Worm (Caenorhabditis elegans) whole organism, young adult: ENCODE data around the gene drr-1.

ENCODE experiments used
- B0261.1 ChIP-seq: sonication (generic microtip); optimal IDR thresholded peaks from 2 replicates; lab custom pipeline; 2016; ENCODE audit warnings: mild to moderate bottlenecking, missing genetic modification characterization, moderate library complexity, missing compliant biosample characterization
- F49E8.2 ChIP-seq: sonication (generic microtip); optimal IDR thresholded peaks from 3 replicates; lab custom pipeline; 2017; ENCODE audit warnings: missing genetic modification characterization, mild to moderate bottlenecking, missing compliant biosample characterization, antibody characterized with exemption, moderate library complexity; ENCODE audit not compliant: insufficient read depth
- T07F8.4 ChIP-seq: sonication (generic microtip); optimal IDR thresholded peaks from 2 replicates; lab custom pipeline; 2016; ENCODE audit warnings: mild to moderate bottlenecking, missing genetic modification characterization, moderate library complexity, missing compliant biosample characterization
- T26A5.8 ChIP-seq: sonication (generic microtip); optimal IDR thresholded peaks from 2 replicates; lab custom pipeline; 2016; ENCODE audit warnings: missing genetic modification characterization, missing compliant biosample characterization
- Y67H2A.10 ChIP-seq: fragments of 200-800 bp; sonication (Bioruptor generic); conservative IDR thresholded peaks from 2 replicates; pipeline ENCODE4 v1.3.6; 2022; ENCODE audit warnings: missing genetic modification reagents, missing genetic modification characterization, missing compliant biosample characterization
- Y79H2A.3 ChIP-seq: fragments of 200-800 bp; sonication (Bioruptor generic); conservative IDR thresholded peaks from 2 replicates; pipeline ENCODE4 v1.3.6; 2022; ENCODE audit warnings: missing genetic modification reagents, missing genetic modification characterization, missing compliant biosample characterization
- akir-1 ChIP-seq: fragments of 200-800 bp; sonication (Bioruptor generic); optimal IDR thresholded peaks from 2 replicates; lab custom pipeline; 2018; ENCODE audit warnings: mild to moderate bottlenecking, missing genetic modification characterization, moderate library complexity, missing compliant biosample characterization
- aptf-3 ChIP-seq: fragments of 200-800 bp; sonication (Bioruptor generic); IDR thresholded peaks from 2 replicates; pipeline ENCODE4 v1.3.6; 2022; ENCODE audit warnings: missing genetic modification characterization, missing compliant biosample characterization
- athp-1 ChIP-seq: sonication (generic microtip); optimal IDR thresholded peaks from 2 replicates; lab custom pipeline; 2017; ENCODE audit warnings: mild to moderate bottlenecking, missing genetic modification characterization, missing compliant biosample characterization
- attf-3 ChIP-seq: fragments of 200-800 bp; sonication (Bioruptor generic); conservative IDR thresholded peaks from 2 replicates; pipeline ENCODE4 v1.3.6; 2022; ENCODE audit warnings: missing genetic modification reagents, missing genetic modification characterization, missing compliant biosample characterization
- attf-5 ChIP-seq: fragments of 200-800 bp; sonication (Bioruptor generic); optimal IDR thresholded peaks from 2 replicates; lab custom pipeline; 2018; ENCODE audit warnings: mild to moderate bottlenecking, missing genetic modification characterization, missing compliant biosample characterization
- cebp-2 ChIP-seq: fragments of 200-800 bp; sonication (Bioruptor generic); IDR thresholded peaks from 2 replicates; pipeline ENCODE4 v1.3.6; 2022; ENCODE audit warnings: missing genetic modification characterization, missing compliant biosample characterization
- ceh-40 ChIP-seq: fragments of 200-800 bp; sonication (Bioruptor generic); IDR thresholded peaks from 2 replicates; pipeline ENCODE4 v1.3.6; 2022; ENCODE audit warnings: missing genetic modification characterization, missing compliant biosample characterization
- die-1 ChIP-seq: sonication (generic microtip); optimal IDR thresholded peaks from 2 replicates; lab custom pipeline; 2016; ENCODE audit warnings: missing genotype, mild to moderate bottlenecking, missing genetic modification characterization, missing compliant biosample characterization
- dpl-1 ChIP-seq: fragments of 150-350 bp; optimal IDR thresholded peaks from 2 replicates; lab custom pipeline; 2014; ENCODE audit warnings: missing biosample characterization, missing genetic modification reagents, missing genetic modification characterization
- hlh-12 ChIP-seq: sonication (generic microtip); optimal IDR thresholded peaks from 2 replicates; lab custom pipeline; 2016; ENCODE audit warnings: missing genetic modification characterization, missing compliant biosample characterization
- lag-1 ChIP-seq: fragments of 200-800 bp; sonication (Bioruptor generic); IDR thresholded peaks from 2 replicates; pipeline ENCODE4 v1.3.6; 2022; ENCODE audit warnings: missing genetic modification reagents, missing genetic modification characterization, missing compliant biosample characterization
- let-607 ChIP-seq, 2 experiments: fragments of 200-800 bp in 1 of 2; sonication (Bioruptor generic) in 1 of 2; sonication (generic microtip) in 1 of 2; optimal IDR thresholded peaks; 2 replicates each; lab custom pipeline; 2016 to 2018; ENCODE audit warnings: mild to moderate bottlenecking in 2 of 2, missing compliant biosample characterization in 2 of 2, missing genetic modification characterization in 2 of 2, moderate library complexity in 2 of 2, missing genotype in 1 of 2
- lin-26 ChIP-seq: fragments of 200-800 bp; sonication (Bioruptor generic); IDR thresholded peaks from 2 replicates; pipeline ENCODE4 v1.3.6; 2022; ENCODE audit warnings: missing genetic modification reagents, missing genetic modification characterization, missing compliant biosample characterization
- lin-40 ChIP-seq: sonication (generic microtip); optimal IDR thresholded peaks from 2 replicates; lab custom pipeline; 2016; ENCODE audit warnings: missing genetic modification characterization, mild to moderate bottlenecking, missing compliant biosample characterization, missing genotype, missing genetic modification reagents
- lsy-27 ChIP-seq: sonication (generic microtip); optimal IDR thresholded peaks from 2 replicates; lab custom pipeline; 2017; ENCODE audit warnings: missing genetic modification characterization, mild to moderate bottlenecking, missing compliant biosample characterization, antibody characterized with exemption, missing genotype, borderline replicate concordance; ENCODE audit not compliant: insufficient read depth
- madf-6 ChIP-seq: fragments of 200-800 bp; sonication (Bioruptor generic); IDR thresholded peaks from 2 replicates; pipeline ENCODE4 v1.3.6; 2022; ENCODE audit warnings: missing genetic modification reagents, missing genetic modification characterization, missing compliant biosample characterization
- mcd-1 ChIP-seq: fragments of 200-800 bp; sonication (Bioruptor generic); IDR thresholded peaks from 2 replicates; pipeline ENCODE4 v1.3.6; 2022; ENCODE audit warnings: missing genetic modification reagents, missing genetic modification characterization, missing compliant biosample characterization
- nfya-1 ChIP-seq: sonication (generic microtip); optimal IDR thresholded peaks from 2 replicates; lab custom pipeline; 2017; ENCODE audit warnings: antibody characterized with exemption, missing compliant biosample characterization, missing genetic modification characterization, borderline replicate concordance; ENCODE audit not compliant: insufficient read depth
- nfya-2 ChIP-seq: fragments of 200-800 bp; sonication (Bioruptor generic); IDR thresholded peaks from 2 replicates; pipeline ENCODE4 v1.3.6; 2022; ENCODE audit warnings: missing genetic modification reagents, missing genetic modification characterization, missing compliant biosample characterization
- nfyb-1 ChIP-seq: fragments of 200-800 bp; sonication (Bioruptor generic); IDR thresholded peaks from 2 replicates; pipeline ENCODE4 v1.3.6; 2022; ENCODE audit warnings: missing genetic modification reagents, missing genetic modification characterization, missing compliant biosample characterization
- nhr-80 ChIP-seq: sonication (generic microtip); optimal IDR thresholded peaks from 2 replicates; lab custom pipeline; 2016; ENCODE audit warnings: missing genetic modification characterization, missing compliant biosample characterization
- rec-8 ChIP-seq, 2 experiments: sonication (generic microtip); optimal IDR thresholded peaks; 2 replicates each; lab custom pipeline; 2016; ENCODE audit warnings: mild to moderate bottlenecking in 2 of 2, missing genetic modification characterization in 2 of 2, missing genetic modification reagents in 2 of 2, missing genotype in 2 of 2, missing biosample characterization in 1 of 2, missing compliant biosample characterization in 1 of 2, moderate library complexity in 1 of 2
- rpc-1 ChIP-seq, 2 experiments: fragments of 150-350 bp in 1 of 2; sonication (generic microtip) in 1 of 2; optimal IDR thresholded peaks; 2 replicates each; lab custom pipeline; 2014 to 2018; ENCODE audit warnings: missing biosample characterization in 1 of 2, missing genetic modification characterization in 1 of 2, missing genetic modification reagents in 1 of 2, missing genotype in 1 of 2
- sdz-38 ChIP-seq: sonication (generic microtip); optimal IDR thresholded peaks from 2 replicates; lab custom pipeline; 2016; ENCODE audit warnings: missing genotype, missing genetic modification characterization, missing compliant biosample characterization
- snpc-1.3 ChIP-seq: sonication (generic microtip); optimal IDR thresholded peaks from 2 replicates; lab custom pipeline; 2017; ENCODE audit warnings: missing genetic modification characterization, mild to moderate bottlenecking, missing compliant biosample characterization, antibody characterized with exemption, moderate library complexity, missing genotype, missing genetic modification reagents; ENCODE audit not compliant: insufficient read depth
- snpc-3.4 ChIP-seq: sonication (generic microtip); optimal IDR thresholded peaks from 2 replicates; lab custom pipeline; 2017; ENCODE audit warnings: missing genetic modification characterization, mild to moderate bottlenecking, missing compliant biosample characterization, antibody characterized with exemption, moderate library complexity, missing genotype, missing genetic modification reagents
- snpc-4 ChIP-seq, 5 experiments: fragments of 150-350 bp in 1 of 5; sonication (generic microtip) in 4 of 5; optimal IDR thresholded peaks; 2 replicates each; lab custom pipeline; 2014 to 2018; ENCODE audit warnings: missing genetic modification characterization in 5 of 5, missing biosample characterization in 3 of 5, antibody characterized with exemption in 2 of 5, mild to moderate bottlenecking in 2 of 5, missing compliant biosample characterization in 2 of 5, missing genotype in 2 of 5, moderate library complexity in 2 of 5, missing genetic modification reagents in 1 of 5
- somi-1 ChIP-seq: fragments of 200-800 bp; sonication (Bioruptor generic); optimal IDR thresholded peaks from 2 replicates; lab custom pipeline; 2018; ENCODE audit warnings: mild to moderate bottlenecking, missing genetic modification characterization, missing compliant biosample characterization
- tlf-1 ChIP-seq: fragments of 200-800 bp; sonication (Bioruptor generic); optimal IDR thresholded peaks from 2 replicates; lab custom pipeline; 2018; ENCODE audit warnings: mild to moderate bottlenecking, missing genetic modification characterization, missing compliant biosample characterization
- unc-130 ChIP-seq: sonication (generic microtip); optimal IDR thresholded peaks from 2 replicates; lab custom pipeline; 2016; ENCODE audit warnings: missing genetic modification reagents, missing genetic modification characterization, missing compliant biosample characterization
- zim-3 ChIP-seq: sonication (generic microtip); optimal IDR thresholded peaks from 2 replicates; lab custom pipeline; 2017; ENCODE audit warnings: mild to moderate bottlenecking, missing genetic modification characterization, moderate library complexity, missing compliant biosample characterization

drr-1 gene

DNA sequence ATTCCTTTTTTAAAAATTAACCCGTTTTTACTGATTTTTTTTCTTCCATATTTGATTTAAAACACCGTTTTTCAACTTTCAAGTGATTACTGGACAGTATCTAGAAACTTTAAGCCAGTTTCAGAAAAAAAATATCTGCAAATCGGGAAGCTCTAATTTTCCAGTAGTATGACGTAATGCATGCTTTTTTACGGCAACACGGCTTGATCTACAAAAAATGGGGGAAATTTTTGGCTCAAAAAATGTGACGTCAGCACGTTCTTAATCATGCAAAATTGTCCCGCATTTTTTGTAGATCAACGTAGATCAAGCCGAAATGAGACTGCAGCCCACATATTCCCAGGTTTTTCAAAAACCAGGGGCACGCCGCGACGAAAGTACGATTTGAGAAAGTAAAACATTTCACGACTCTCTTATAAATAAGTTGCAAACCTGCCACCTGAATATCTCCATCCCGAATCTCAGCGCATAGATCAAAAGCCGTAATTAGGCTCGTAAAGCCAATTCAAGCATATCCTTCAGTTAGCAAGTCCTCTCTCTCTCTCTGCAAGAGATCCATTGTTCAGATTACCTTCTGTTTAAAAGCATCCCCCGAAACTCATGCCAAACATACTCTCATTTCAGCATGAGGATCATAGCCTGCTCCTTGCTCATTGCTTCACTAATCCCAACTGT lies 13.8 kb downstream of the drr-1 start, which contains the start of gene E01G4.6:
TSS of gene E01G4.6 (plus strand) at position 625 of the 675 bp plus-strand sequence.
- no peak for TF ChIP-seq die-1 (tag; lab: Kevin White, UChicago)
- no peak for TF ChIP-seq akir-1
- TF ChIP-seq let-607 (tag; optimal IDR thresholded peaks at IDR 0.05; lab: Kevin White, UChicago), result no peak

DNA sequence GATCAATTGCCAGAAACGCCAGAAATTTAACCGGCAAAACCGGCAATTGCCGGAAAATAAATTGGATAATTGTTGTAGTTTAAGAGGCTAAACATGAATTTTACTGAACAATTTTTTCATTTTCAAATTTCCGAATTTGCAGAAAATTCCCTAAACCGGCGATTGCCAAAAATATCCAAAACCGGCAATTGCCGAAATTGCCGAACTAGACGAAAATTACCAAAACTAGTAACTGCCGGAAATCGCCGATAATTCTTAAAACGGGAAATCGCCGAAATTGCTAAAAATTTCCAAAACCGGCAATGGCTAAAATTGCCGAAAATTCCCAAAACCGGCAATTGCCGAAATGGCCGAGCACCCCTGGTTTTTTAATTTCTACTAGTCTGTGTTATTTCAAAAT lies 16.3 kb downstream of the drr-1 start:
- TF ChIP-seq snpc-4 (GFP tag; optimal IDR thresholded peaks at IDR 0.05; lab: Kevin White, UChicago) (no peak), snpc-4 (tag; optimal IDR thresholded peaks at IDR 0.05; lab: Kevin White, UChicago) (no peak), cebp-2 (GFP tag; lab: Robert Waterston, UW) (no peak), rpc-1 (optimal IDR thresholded peaks at IDR 0.05; lab: Kevin White, UChicago) (no peak), rpc-1 (tag; optimal IDR thresholded peaks at IDR 0.05; lab: Kevin White, UChicago) (no peak), nfya-2 (GFP tag; lab: Robert Waterston, UW) (no peak), ceh-40 (GFP tag; lab: Robert Waterston, UW) (no peak), snpc-3.4 (no peak), aptf-3 (GFP tag; lab: Robert Waterston, UW) (no peak), nfyb-1 (GFP tag; lab: Robert Waterston, UW) (no peak), zim-3 (tag; lab: Kevin White, UChicago) (no peak), lin-40 (no peak), lin-26 (GFP tag; lab: Robert Waterston, UW) (no peak), Y79H2A.3 (GFP tag; lab: Robert Waterston, UW) (no peak), snpc-1.3 (tag; lab: Kevin White, UChicago) (no peak), athp-1 (tag; lab: Kevin White, UChicago) (no peak)

DNA sequence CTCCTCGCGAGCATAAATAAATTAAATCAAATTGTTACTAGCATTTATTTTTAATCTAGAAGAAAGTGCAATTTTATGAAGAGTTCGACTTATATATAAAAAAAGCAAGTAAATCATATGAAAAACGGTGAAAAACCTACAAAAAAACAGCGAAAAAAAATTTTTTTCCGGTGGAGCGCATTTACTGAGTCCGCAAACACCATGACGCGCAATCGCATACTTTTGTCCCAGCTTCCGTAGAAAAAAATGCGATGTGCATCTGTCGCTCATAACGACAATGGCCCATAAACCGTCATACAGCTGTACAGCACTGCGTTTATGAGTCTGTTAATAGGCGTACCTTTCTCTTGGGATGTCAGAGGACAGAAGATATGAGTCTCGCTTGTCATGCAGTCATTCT lies 18.5 kb downstream of the drr-1 start:
- TF ChIP-seq attf-3 (GFP tag; lab: Robert Waterston, UW) (no peak), attf-5 (peak; percentile 20), nfya-2 (GFP tag; lab: Robert Waterston, UW) (no peak), tlf-1 (GFP tag; lab: Kevin White, UChicago) (no peak), mcd-1 (GFP tag; lab: Robert Waterston, UW) (peak; percentile 93), lin-40 (peak; percentile 26), snpc-4 (GFP tag; optimal IDR thresholded peaks at IDR 0.05; lab: Kevin White, UChicago) (no peak), snpc-4 (tag; optimal IDR thresholded peaks at IDR 0.05; lab: Kevin White, UChicago) (peak in 1 of 4 experiments; percentile 23), F49E8.2 (tag; lab: Kevin White, UChicago) (no peak)

DNA sequence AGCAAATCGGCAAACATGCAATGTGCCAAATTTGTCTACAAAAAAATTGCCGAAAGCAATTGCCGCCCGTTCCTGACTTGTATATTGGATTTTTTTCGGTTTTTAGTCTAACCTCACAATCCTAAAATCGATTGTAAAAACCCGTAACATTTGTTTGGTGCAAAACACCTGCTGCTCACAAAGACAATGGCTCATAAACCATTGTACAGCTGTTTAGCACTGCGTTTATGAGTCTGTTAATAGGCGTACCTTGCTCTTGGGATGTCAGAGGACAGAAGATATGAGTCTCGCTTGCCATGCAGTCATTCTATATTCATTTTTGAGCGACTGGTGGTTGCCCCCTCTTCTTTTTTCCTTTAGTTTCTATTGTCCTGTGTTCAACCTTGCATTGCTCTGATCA lies 23.6 kb downstream of the drr-1 start, which contains the start of gene E01G4.5:
TSS of gene E01G4.5 (plus strand) at position 301 of the 400 bp plus-strand sequence.
- TF ChIP-seq tlf-1 (GFP tag; lab: Kevin White, UChicago) (no peak), lsy-27 (tag; lab: Kevin White, UChicago) (no peak), unc-130 (GFP tag; lab: Kevin White, UChicago) (no peak), nfya-1 (tag; lab: Kevin White, UChicago) (no peak), T26A5.8 (tag; lab: Kevin White, UChicago) (no peak)

DNA sequence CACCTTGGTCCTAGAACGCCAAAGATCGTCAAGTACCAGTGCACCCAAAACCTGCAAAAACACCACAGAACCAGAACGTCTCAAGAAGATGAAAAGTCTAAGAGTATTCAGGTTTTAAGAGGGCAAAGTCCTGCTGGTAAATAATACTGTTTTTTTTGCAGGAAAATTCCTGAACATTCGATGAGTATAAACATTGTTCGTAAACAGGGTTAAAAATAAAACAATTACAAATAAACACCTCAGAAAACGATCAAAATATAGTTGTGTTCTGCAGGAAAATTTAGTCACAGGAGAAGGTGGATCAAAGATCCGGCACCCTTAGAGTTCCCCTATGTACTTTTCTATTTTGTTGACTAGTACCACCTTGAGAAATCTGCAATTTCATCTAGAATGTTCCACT lies 25.0 kb downstream of the drr-1 start:
- TF ChIP-seq snpc-3.4 (no peak), lag-1 (no peak), sdz-38 (tag; lab: Kevin White, UChicago) (no peak), snpc-4 (GFP tag; optimal IDR thresholded peaks at IDR 0.05; lab: Kevin White, UChicago) (no peak), snpc-4 (tag; optimal IDR thresholded peaks at IDR 0.05; lab: Kevin White, UChicago) (no peak), nfyb-1 (GFP tag; lab: Robert Waterston, UW) (no peak), Y67H2A.10 (GFP tag; lab: Robert Waterston, UW) (no peak), ceh-40 (GFP tag; lab: Robert Waterston, UW) (no peak), rpc-1 (optimal IDR thresholded peaks at IDR 0.05; lab: Kevin White, UChicago) (no peak), rpc-1 (tag; optimal IDR thresholded peaks at IDR 0.05; lab: Kevin White, UChicago) (no peak), T07F8.4 (tag; lab: Kevin White, UChicago) (no peak), somi-1 (no peak), nhr-80 (tag; lab: Kevin White, UChicago) (no peak), hlh-12 (tag; lab: Kevin White, UChicago) (no peak), rec-8 (tag; optimal IDR thresholded peaks at IDR 0.05; lab: Kevin White, UChicago) (no peak), madf-6 (no peak), dpl-1 (GFP tag; lab: Kevin White, UChicago) (no peak), B0261.1 (no peak)
- TF ChIP-seq, all 124 proteins: peak for 0
